Worm (Caenorhabditis elegans): ENCODE data around the gene cest-2.2.

The cest-2.2 gene

ce11 chrV:14139252-14140100 is 35.7 kb downstream of the cest-2.2 start:
- no peak for TF ChIP-seq unc-130 (GFP tag; optimal IDR thresholded peaks at IDR 0.05)
- TF ChIP-seq mep-1 (tag; optimal IDR thresholded peaks at IDR 0.05), result peak; percentile 24
- peak; percentile 10 for TF ChIP-seq nhr-25 (tag; optimal IDR thresholded peaks at IDR 0.05; ENCODE audit: borderline replicate concordance, insufficient read depth)
- TF ChIP-seq aha-1 (tag), result peak; percentile 67
- peak; percentile 10 for TF ChIP-seq hlh-11 (tag; optimal IDR thresholded peaks at IDR 0.05)
- TF ChIP-seq nhr-6 (tag; optimal IDR thresholded peaks at IDR 0.05), result peak; percentile 61
- TF ChIP-seq gei-8 (GFP tag; optimal IDR thresholded peaks at IDR 0.05), result no peak

ce11 chrV:14137766-14138165 is 37.4 kb downstream of the cest-2.2 start, which contains the start of gene AH10.4:
AH10.4 (minus strand) TSS chrV:14137866.
- TF ChIP-seq set-16 (GFP tag; IDR thresholded peaks at IDR 0.05), result peak; percentile 42; the same call in 1 of the 2 replicates

ce11 chrV:14136152-14136551 is 39.0 kb downstream of the cest-2.2 start:
- TF ChIP-seq hlh-11 (tag; optimal IDR thresholded peaks at IDR 0.05), result peak; percentile 89
- TF ChIP-seq nhr-111 (GFP tag; optimal IDR thresholded peaks at IDR 0.05), result no peak
- no peak for TF ChIP-seq F44E2.7 (GFP tag; IDR thresholded peaks at IDR 0.05)
- TF ChIP-seq ceh-20 (GFP tag; IDR thresholded peaks at IDR 0.05), result no peak
- TF ChIP-seq mep-1 (tag; optimal IDR thresholded peaks at IDR 0.05), result peak; percentile 78
- peak; percentile 54 for TF ChIP-seq nhr-11 (tag; optimal IDR thresholded peaks at IDR 0.05)
- no peak for TF ChIP-seq lin-39 (tag; optimal IDR thresholded peaks at IDR 0.05)
- no peak for TF ChIP-seq Y5F2A.4 (GFP tag; optimal IDR thresholded peaks at IDR 0.05)
- no peak for TF ChIP-seq daf-8 (GFP tag; IDR thresholded peaks at IDR 0.05)
- TF ChIP-seq hlh-30 (tag; optimal IDR thresholded peaks at IDR 0.05; ENCODE audit: insufficient read depth), result peak; percentile 75
- TF ChIP-seq sdz-12 (GFP tag; optimal IDR thresholded peaks at IDR 0.05), result no peak
- peak; percentile 33 to 69 for TF ChIP-seq lsy-2 (tag; optimal IDR thresholded peaks at IDR 0.05)
- no peak for TF ChIP-seq madf-9 (GFP tag; conservative IDR thresholded peaks at IDR 0.05)
- TF ChIP-seq mxl-3 (GFP tag; optimal IDR thresholded peaks at IDR 0.05), result peak; percentile 81
- no peak for TF ChIP-seq tag-97 (GFP tag; IDR thresholded peaks at IDR 0.05)
- peak; percentile 35; the same call in 1 of the 2 replicates for TF ChIP-seq T26A8.4 (GFP tag; IDR thresholded peaks at IDR 0.05)
- no peak for TF ChIP-seq zip-2 (tag; optimal IDR thresholded peaks at IDR 0.05)
- TF ChIP-seq pqm-1 (tag; optimal IDR thresholded peaks at IDR 0.05), result peak; percentile 39
- TF ChIP-seq zfp-2 (tag; optimal IDR thresholded peaks at IDR 0.05), result no peak
- no peak for TF ChIP-seq ztf-7 (tag; optimal IDR thresholded peaks at IDR 0.05)
- TF ChIP-seq mxl-2 (GFP tag; conservative IDR thresholded peaks at IDR 0.05), result no peak
- TF ChIP-seq set-16 (GFP tag; IDR thresholded peaks at IDR 0.05), result no peak
- TF ChIP-seq lin-1 (GFP tag; IDR thresholded peaks at IDR 0.05), result no peak
- no peak for TF ChIP-seq daf-12 (tag; optimal IDR thresholded peaks at IDR 0.05)
- TF ChIP-seq spr-3 (GFP tag; optimal IDR thresholded peaks at IDR 0.05), result no peak
- no peak for TF ChIP-seq spr-1 (tag; optimal IDR thresholded peaks at IDR 0.05)
- no peak for TF ChIP-seq ceh-32 (tag; optimal IDR thresholded peaks at IDR 0.05; ENCODE audit: poor library complexity)
- TF ChIP-seq ceh-44 (GFP tag; IDR thresholded peaks at IDR 0.05), result no peak
- no peak for TF ChIP-seq ama-1 (optimal IDR thresholded peaks at IDR 0.05)
- no peak for TF ChIP-seq zag-1 (tag; optimal IDR thresholded peaks at IDR 0.05)
- peak; percentile 83 for TF ChIP-seq nhr-28 (tag; optimal IDR thresholded peaks at IDR 0.05)
- TF ChIP-seq unc-62 (GFP tag; optimal IDR thresholded peaks at IDR 0.05 in 1 of 2), result peak in 1 of 2 experiments; percentile 74
- no peak for TF ChIP-seq unc-62 (tag; optimal IDR thresholded peaks at IDR 0.05)
- no peak for TF ChIP-seq vab-7 (GFP tag; IDR thresholded peaks at IDR 0.05)
- no peak for TF ChIP-seq D1046.2 (GFP tag; IDR thresholded peaks at IDR 0.05)
- TF ChIP-seq F26F4.8 (GFP tag; conservative IDR thresholded peaks at IDR 0.05), result no peak
- TF ChIP-seq F49E8.2 (tag; optimal IDR thresholded peaks at IDR 0.05; ENCODE audit: borderline replicate concordance), result no peak
- no peak for TF ChIP-seq fos-1 (tag; optimal IDR thresholded peaks at IDR 0.05)
- no peak for TF ChIP-seq snpc-1.2 (GFP tag; IDR thresholded peaks at IDR 0.05)
- TF ChIP-seq dpl-1 (GFP tag; optimal IDR thresholded peaks at IDR 0.05), result peak; percentile 48
- TF ChIP-seq dmd-9 (GFP tag; IDR thresholded peaks at IDR 0.05), result no peak
- TF ChIP-seq ZK546.5 (tag; optimal IDR thresholded peaks at IDR 0.05), result no peak

Data from whole organism, L4 larva.